Worm (Caenorhabditis elegans) whole organism, L1 larva: Measurements from ENCODE around the gene cutl-27.

Source experiments
- F16B12.6 ChIP-seq: fragments of 150-350 bp; optimal IDR thresholded peaks from 2 replicates; lab custom pipeline; 2014; ENCODE audit warnings: missing biosample characterization, missing genetic modification characterization
- aha-1 ChIP-seq: fragments of 150-350 bp; optimal IDR thresholded peaks from 2 replicates; lab custom pipeline; 2014; ENCODE audit warnings: missing biosample characterization, missing genetic modification characterization
- aly-2 ChIP-seq: fragments of 150-350 bp; optimal IDR thresholded peaks from 2 replicates; lab custom pipeline; 2014; ENCODE audit warnings: missing biosample characterization, missing genetic modification characterization
- blmp-1 ChIP-seq: fragments of 150-350 bp; optimal IDR thresholded peaks from 2 replicates; lab custom pipeline; 2014; ENCODE audit warnings: missing biosample characterization, missing genetic modification characterization
- ceh-88 ChIP-seq: fragments of 200-800 bp; sonication (Bioruptor generic); IDR thresholded peaks from 2 replicates; pipeline ENCODE4 v1.3.6; 2022; ENCODE audit warnings: missing genetic modification characterization, missing compliant biosample characterization
- dpl-1 ChIP-seq, 3 experiments: fragments of 150-350 bp in 2 of 3; sonication (generic microtip) in 1 of 3; optimal IDR thresholded peaks; 2 replicates each; lab custom pipeline; 2014 to 2017; ENCODE audit warnings: missing biosample characterization in 3 of 3, missing genetic modification characterization in 3 of 3, missing genetic modification reagents in 3 of 3
- dsc-1 ChIP-seq: sonication (generic microtip); optimal IDR thresholded peaks from 2 replicates; lab custom pipeline; 2016; ENCODE audit warnings: mild to moderate bottlenecking, missing genetic modification characterization, missing compliant biosample characterization
- efl-1 ChIP-seq, 4 experiments: fragments of 150-350 bp; optimal IDR thresholded peaks in 3 of 4; peaks in 1 of 4; 1 replicate in 1 of 4; 2 replicates in 3 of 4; lab custom pipeline; 2014; ENCODE audit warnings: missing biosample characterization in 2 of 4, missing genetic modification characterization in 2 of 4, missing genetic modification reagents in 2 of 4
- elt-3 ChIP-seq, 6 experiments: fragments of 150-350 bp in 1 of 6; sonication (generic microtip); optimal IDR thresholded peaks; 2 replicates each; lab custom pipeline; 2017 to 2018; ENCODE audit warnings: missing biosample characterization in 6 of 6, missing genetic modification characterization in 6 of 6, inconsistent platforms in 1 of 6
- ets-5 ChIP-seq: fragments of 200-800 bp; sonication (Bioruptor generic); IDR thresholded peaks from 2 replicates; pipeline ENCODE4 v1.3.6; 2022; ENCODE audit warnings: missing genetic modification characterization, missing compliant biosample characterization
- fkh-4 ChIP-seq: sonication (generic microtip); optimal IDR thresholded peaks from 2 replicates; lab custom pipeline; 2016; ENCODE audit warnings: missing compliant biosample characterization, missing genetic modification characterization, borderline replicate concordance
- fkh-8 ChIP-seq: sonication (generic microtip); optimal IDR thresholded peaks from 2 replicates; lab custom pipeline; 2016; ENCODE audit warnings: mild to moderate bottlenecking, missing genetic modification characterization, missing compliant biosample characterization
- fos-1 ChIP-seq: fragments of 150-350 bp; optimal IDR thresholded peaks from 2 replicates; lab custom pipeline; 2014; ENCODE audit warnings: missing biosample characterization, missing genetic modification characterization
- hlh-17 ChIP-seq: fragments of 200-800 bp; sonication (Bioruptor generic); optimal IDR thresholded peaks from 2 replicates; lab custom pipeline; 2018; ENCODE audit warnings: missing genetic modification characterization, mild to moderate bottlenecking, missing compliant biosample characterization, moderate library complexity, borderline replicate concordance
- hlh-4 ChIP-seq: sonication (generic microtip); optimal IDR thresholded peaks from 2 replicates; lab custom pipeline; 2016; ENCODE audit warnings: mild to moderate bottlenecking, missing genetic modification characterization, missing compliant biosample characterization
- irx-1 ChIP-seq: sonication (generic microtip); optimal IDR thresholded peaks from 2 replicates; lab custom pipeline; 2016; ENCODE audit warnings: missing genetic modification characterization, missing compliant biosample characterization
- isw-1 ChIP-seq: fragments of 200-800 bp; sonication (Bioruptor generic); IDR thresholded peaks from 2 replicates; pipeline ENCODE4 v1.3.6; 2022; ENCODE audit warnings: missing genetic modification characterization, missing compliant biosample characterization
- jun-1 ChIP-seq: fragments of 150-350 bp; optimal IDR thresholded peaks from 2 replicates; lab custom pipeline; 2014; ENCODE audit warnings: missing biosample characterization, missing genetic modification reagents, missing genetic modification characterization
- lin-13 ChIP-seq: fragments of 150-350 bp; optimal IDR thresholded peaks from 2 replicates; lab custom pipeline; 2014; ENCODE audit warnings: missing biosample characterization, missing genetic modification reagents, missing genetic modification characterization
- lin-35 ChIP-seq, 2 experiments: fragments of 150-350 bp; optimal IDR thresholded peaks; 2 replicates each; lab custom pipeline; 2014; ENCODE audit warnings: missing biosample characterization in 2 of 2, missing genetic modification characterization in 2 of 2, missing genetic modification reagents in 2 of 2
- lir-3 ChIP-seq: sonication (generic microtip); optimal IDR thresholded peaks from 2 replicates; lab custom pipeline; 2016; ENCODE audit warnings: mild to moderate bottlenecking, missing genetic modification characterization, moderate library complexity, missing compliant biosample characterization; ENCODE audit not compliant: poor library complexity
- mef-2 ChIP-seq: fragments of 150-350 bp; optimal IDR thresholded peaks from 2 replicates; lab custom pipeline; 2014; ENCODE audit warnings: missing biosample characterization, missing genetic modification characterization
- mep-1 ChIP-seq: fragments of 150-350 bp; optimal IDR thresholded peaks from 2 replicates; lab custom pipeline; 2014; ENCODE audit warnings: missing biosample characterization, missing genetic modification characterization
- nhr-11 ChIP-seq: fragments of 150-350 bp; optimal IDR thresholded peaks from 2 replicates; lab custom pipeline; 2014; ENCODE audit warnings: missing biosample characterization, missing genetic modification characterization
- nhr-20 ChIP-seq: sonication (generic microtip); optimal IDR thresholded peaks from 2 replicates; lab custom pipeline; 2016; ENCODE audit warnings: mild to moderate bottlenecking, missing genetic modification characterization, missing compliant biosample characterization
- nhr-28 ChIP-seq: fragments of 150-350 bp; optimal IDR thresholded peaks from 2 replicates; lab custom pipeline; 2014; ENCODE audit warnings: missing biosample characterization, missing genetic modification characterization
- nhr-71 ChIP-seq: sonication (generic microtip); optimal IDR thresholded peaks from 2 replicates; lab custom pipeline; 2016; ENCODE audit warnings: mild to moderate bottlenecking, missing genetic modification characterization, moderate library complexity, missing compliant biosample characterization
- nhr-76 ChIP-seq: sonication (generic microtip); optimal IDR thresholded peaks from 2 replicates; lab custom pipeline; 2017; ENCODE audit warnings: missing biosample characterization, missing genetic modification characterization
- nhr-77 ChIP-seq: fragments of 150-350 bp; optimal IDR thresholded peaks from 2 replicates; lab custom pipeline; 2014; ENCODE audit warnings: missing biosample characterization, missing genetic modification characterization
- nhr-84 ChIP-seq: sonication (generic microtip); optimal IDR thresholded peaks from 2 replicates; lab custom pipeline; 2017; ENCODE audit warnings: missing biosample characterization, missing genetic modification characterization
- nhr-85 ChIP-seq: sonication (generic microtip); peaks from one replicate; lab custom pipeline; 2016; ENCODE audit warnings: missing genetic modification characterization, inconsistent platforms, missing compliant biosample characterization
- nhr-90 ChIP-seq: sonication (generic microtip); optimal IDR thresholded peaks from 2 replicates; lab custom pipeline; 2016; ENCODE audit warnings: mild to moderate bottlenecking, missing genetic modification characterization, missing compliant biosample characterization; ENCODE audit not compliant: poor library complexity
- pqm-1 ChIP-seq: sonication (generic microtip); optimal IDR thresholded peaks from 3 replicates; lab custom pipeline; 2017; ENCODE audit warnings: missing biosample characterization, missing genetic modification characterization
- sox-4 ChIP-seq: sonication (generic microtip); optimal IDR thresholded peaks from 2 replicates; lab custom pipeline; 2016; ENCODE audit warnings: missing genetic modification characterization, missing compliant biosample characterization
- sup-37 ChIP-seq: fragments of 200-800 bp; sonication (Bioruptor generic); optimal IDR thresholded peaks from 2 replicates; lab custom pipeline; 2018; ENCODE audit warnings: mild to moderate bottlenecking, missing genetic modification characterization, missing compliant biosample characterization
- swsn-7 ChIP-seq: sonication (generic microtip); optimal IDR thresholded peaks from 2 replicates; lab custom pipeline; 2016; ENCODE audit warnings: missing genetic modification characterization, missing compliant biosample characterization
- tbx-2 ChIP-seq: sonication (generic microtip); optimal IDR thresholded peaks from 2 replicates; lab custom pipeline; 2016; ENCODE audit warnings: missing genetic modification characterization, missing compliant biosample characterization
- unc-98 ChIP-seq: fragments of 200-800 bp; sonication (Bioruptor generic); IDR thresholded peaks from 2 replicates; pipeline ENCODE4 v1.3.6; 2022; ENCODE audit warnings: missing genetic modification characterization, missing compliant biosample characterization
- zip-4 ChIP-seq: fragments of 200-800 bp; sonication (Bioruptor generic); optimal IDR thresholded peaks from 2 replicates; lab custom pipeline; 2018; ENCODE audit warnings: mild to moderate bottlenecking, missing genetic modification characterization, moderate library complexity, missing compliant biosample characterization
- ztf-11 ChIP-seq, 2 experiments: sonication (generic microtip); optimal IDR thresholded peaks; 2 replicates each; lab custom pipeline; 2016 to 2017; ENCODE audit warnings: missing genetic modification characterization in 2 of 2, missing biosample characterization in 1 of 2, missing compliant biosample characterization in 1 of 2

cutl-27 gene

DNA sequence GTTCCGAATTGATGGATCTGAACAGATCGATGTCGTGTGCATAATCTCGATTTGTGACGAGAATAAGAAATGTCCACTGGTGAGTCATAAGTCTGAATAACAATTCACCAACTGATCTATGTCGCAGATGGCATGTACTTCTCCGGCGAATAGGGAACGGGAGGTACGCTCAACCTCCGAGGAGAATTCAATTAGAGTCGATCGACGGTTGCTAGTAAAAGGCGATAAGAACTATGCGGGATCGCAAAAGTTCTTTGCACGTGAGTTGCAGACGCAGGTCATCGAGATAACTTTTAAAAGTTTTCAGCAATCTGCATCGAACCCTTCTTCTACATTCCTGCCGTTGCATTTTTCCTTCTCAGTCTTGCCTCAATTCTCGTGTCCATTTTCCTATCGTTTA is 4.2 kb downstream of the cutl-27 start:
- TF ChIP-seq nhr-71 (tag; lab: Kevin White, UChicago) = no peak
- TF ChIP-seq nhr-84 = no peak
- TF ChIP-seq sox-4 (tag; lab: Kevin White, UChicago) = no peak
- TF ChIP-seq fkh-4 = no peak
- TF ChIP-seq isw-1 (GFP tag; lab: Robert Waterston, UW) = no peak
- no peak for TF ChIP-seq nhr-76 (tag; lab: Kevin White, UChicago)
- no peak for TF ChIP-seq efl-1 (optimal IDR thresholded peaks at IDR 0.05; lab: Kevin White, UChicago)
- TF ChIP-seq efl-1 (GFP tag; optimal IDR thresholded peaks at IDR 0.05 in 1 of 2; lab: Kevin White, UChicago) = no peak
- no peak for TF ChIP-seq dpl-1 (GFP tag; optimal IDR thresholded peaks at IDR 0.05; lab: Kevin White, UChicago)
- no peak for TF ChIP-seq nhr-77 (tag; lab: Kevin White, UChicago)
- no peak for TF ChIP-seq jun-1 (tag; lab: Kevin White, UChicago)
- TF ChIP-seq fkh-8 (tag; lab: Kevin White, UChicago) = no peak
- no peak for TF ChIP-seq lin-35 (GFP tag; optimal IDR thresholded peaks at IDR 0.05; lab: Kevin White, UChicago)

DNA sequence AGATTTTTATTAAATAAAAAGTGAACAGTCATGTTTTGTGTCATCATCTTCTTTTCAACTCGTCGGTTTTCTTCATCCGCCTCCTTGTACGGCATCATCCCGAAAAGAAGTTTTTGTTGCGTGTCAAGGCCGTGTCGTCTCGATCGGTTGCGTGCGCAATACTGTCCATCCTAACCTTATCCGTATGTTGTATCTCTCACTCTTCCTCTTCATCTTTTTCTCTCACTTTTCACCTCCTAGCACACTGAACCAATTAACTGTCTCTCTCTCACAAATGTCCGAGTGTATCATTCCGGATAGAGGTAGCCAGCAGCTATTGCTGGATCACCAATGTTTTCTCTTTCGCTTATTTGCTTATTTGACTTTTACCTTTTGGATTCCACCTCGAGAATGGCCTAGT is 5.1 kb downstream of the cutl-27 start:
- TF ChIP-seq aha-1 (tag; lab: Kevin White, UChicago) = no peak
- TF ChIP-seq zip-4 (GFP tag; lab: Kevin White, UChicago) = no peak
- no peak for TF ChIP-seq nhr-90
- peak in 1 of 6 experiments; percentile 6 for TF ChIP-seq elt-3 (tag; optimal IDR thresholded peaks at IDR 0.05; lab: Kevin White, UChicago)
- no peak for TF ChIP-seq ztf-11 (tag; optimal IDR thresholded peaks at IDR 0.05; lab: Kevin White, UChicago)
- TF ChIP-seq nhr-85 (tag; lab: Kevin White, UChicago) = peak; percentile 66
- no peak for TF ChIP-seq fos-1 (tag; lab: Kevin White, UChicago)
- TF ChIP-seq ets-5 (GFP tag; lab: Robert Waterston, UW) = no peak
- TF ChIP-seq F16B12.6 = no peak
- peak; percentile 3 for TF ChIP-seq mep-1 (tag; lab: Kevin White, UChicago)
- TF ChIP-seq blmp-1 (tag; lab: Kevin White, UChicago) = peak; percentile 97
- no peak for TF ChIP-seq hlh-17 (GFP tag; lab: Kevin White, UChicago)

DNA sequence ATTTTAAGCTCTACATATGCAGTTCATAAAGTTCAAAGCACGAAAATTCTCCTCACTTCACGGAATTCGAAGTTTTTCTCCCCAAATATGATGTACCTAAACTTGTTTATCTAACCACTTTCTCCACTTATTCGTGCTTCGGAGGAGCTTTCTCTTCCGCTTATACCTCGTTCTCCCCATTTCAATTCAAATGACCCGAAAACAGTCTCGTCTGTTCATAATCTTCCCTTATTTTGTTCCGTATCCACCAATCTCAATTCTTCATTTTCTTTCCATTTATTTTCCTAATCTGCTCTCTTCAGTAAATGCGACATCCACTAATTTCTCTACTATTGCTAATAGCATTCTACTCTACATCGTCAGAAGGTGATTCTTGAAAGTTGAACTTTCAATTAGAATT is 7.0 kb downstream of the cutl-27 start, which contains the start of gene let-653:
Gene let-653 (plus strand): TSS at position 301 of the 400 bp plus-strand sequence.
- TF ChIP-seq blmp-1 (tag; lab: Kevin White, UChicago) = peak; percentile 22
- TF ChIP-seq fkh-8 (tag; lab: Kevin White, UChicago) = no peak

DNA sequence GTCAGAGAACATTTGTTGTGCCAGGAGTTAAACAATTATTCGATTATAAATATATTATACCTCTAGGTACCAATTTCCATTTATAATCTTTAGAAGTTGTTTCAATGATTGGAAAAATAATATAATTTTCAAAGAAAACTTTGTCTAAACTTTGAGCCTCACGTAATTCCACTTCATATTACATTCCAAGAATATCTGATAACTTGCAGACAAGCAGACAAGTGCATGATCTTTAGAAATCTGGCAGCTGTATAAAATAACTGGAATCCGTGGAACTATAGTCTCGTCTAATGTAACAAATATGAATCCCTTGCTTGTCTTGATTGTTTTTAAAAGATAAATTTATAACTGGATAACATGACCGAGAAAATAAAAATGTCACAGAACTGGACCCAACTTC is 14.2 kb downstream of the cutl-27 start:
- TF ChIP-seq nhr-11 (tag; lab: Kevin White, UChicago) (peak; percentile 6), tbx-2 (tag; lab: Kevin White, UChicago) (no peak), mef-2 (tag; lab: Kevin White, UChicago) (no peak), hlh-4 (peak; percentile 58), fkh-8 (tag; lab: Kevin White, UChicago) (peak; percentile 48), nhr-20 (tag; lab: Kevin White, UChicago) (peak; percentile 44), nhr-71 (tag; lab: Kevin White, UChicago) (no peak), swsn-7 (tag; lab: Kevin White, UChicago) (no peak), ets-5 (GFP tag; lab: Robert Waterston, UW) (no peak), nhr-28 (tag; lab: Kevin White, UChicago) (no peak), unc-98 (GFP tag; lab: Robert Waterston, UW) (no peak), fos-1 (tag; lab: Kevin White, UChicago) (no peak), jun-1 (tag; lab: Kevin White, UChicago) (no peak), irx-1 (no peak), lir-3 (tag; lab: Kevin White, UChicago) (no peak), aly-2 (tag; lab: Kevin White, UChicago) (no peak), pqm-1 (tag; lab: Kevin White, UChicago) (no peak), ceh-88 (GFP tag; lab: Robert Waterston, UW) (no peak), lin-13 (GFP tag; lab: Kevin White, UChicago) (no peak), dsc-1 (tag; lab: Kevin White, UChicago) (peak; percentile 51), sup-37 (GFP tag; lab: Kevin White, UChicago) (no peak)
